Worm (Caenorhabditis elegans): ENCODE results near the gene his-31.

his-31 gene

DNA sequence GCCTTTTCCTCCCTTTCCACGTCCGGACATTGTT, at the start of gene his-31:
Gene his-31 (minus strand): TSS at position 30 of the 34 bp plus-strand sequence.
- TF ChIP-seq unc-62 (GFP tag; optimal IDR thresholded peaks at IDR 0.05), result no peak

- TF ChIP-seq unc-62 (GFP tag; optimal IDR thresholded peaks at IDR 0.05), result no peak
Measured at ce11 chrIV:8382695-8383094, 48.9 kb upstream of the his-31 start, which contains the start of gene D2096.9. TSS of gene D2096.9 (minus strand) at chrIV:8382795.

ce11 chrIV:8380266-8380850, 46.6 kb upstream of the his-31 start:
- no peak for TF ChIP-seq unc-62 (GFP tag; optimal IDR thresholded peaks at IDR 0.05)

ce11 chrIV:8379683-8380082, 45.9 kb upstream of the his-31 start, which contains the start of gene praf-3:
TSS of gene praf-3 (plus strand) at chrIV:8379983.
- no peak for TF ChIP-seq unc-62 (GFP tag; optimal IDR thresholded peaks at IDR 0.05)

ce11 chrIV:8379278-8379677, 45.5 kb upstream of the his-31 start, which contains the start of gene nap-1:
TSS of gene nap-1 (minus strand) at chrIV:8379319.
- no peak for TF ChIP-seq unc-62 (GFP tag; optimal IDR thresholded peaks at IDR 0.05)

DNA sequence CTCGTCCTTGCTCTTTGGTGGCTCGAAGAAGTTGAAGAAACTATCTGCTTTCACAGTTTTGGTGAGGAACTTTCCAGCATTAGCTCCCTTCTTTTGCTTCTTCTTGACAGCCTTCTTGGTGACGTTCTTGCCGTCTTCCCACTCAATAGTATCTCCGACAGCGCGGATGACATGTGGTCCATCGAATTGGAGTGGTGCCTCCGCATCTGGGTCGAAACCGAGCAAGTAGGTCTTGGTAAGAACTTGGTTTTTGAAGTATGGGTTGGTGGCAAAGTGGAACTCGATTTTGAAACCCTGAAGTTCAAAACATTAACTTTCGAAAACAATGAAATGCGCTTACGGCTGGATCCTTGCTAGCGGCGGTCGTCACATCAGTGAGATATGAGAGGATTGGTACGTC, 44.5 kb upstream of the his-31 start:
- no peak for TF ChIP-seq unc-62 (GFP tag; optimal IDR thresholded peaks at IDR 0.05)

ce11 chrIV:8377501-8377900, 43.7 kb upstream of the his-31 start, which contains the start of gene D2096.7:
TSS of gene D2096.7 (minus strand) at chrIV:8377630.
- no peak for TF ChIP-seq unc-62 (GFP tag; optimal IDR thresholded peaks at IDR 0.05)

DNA sequence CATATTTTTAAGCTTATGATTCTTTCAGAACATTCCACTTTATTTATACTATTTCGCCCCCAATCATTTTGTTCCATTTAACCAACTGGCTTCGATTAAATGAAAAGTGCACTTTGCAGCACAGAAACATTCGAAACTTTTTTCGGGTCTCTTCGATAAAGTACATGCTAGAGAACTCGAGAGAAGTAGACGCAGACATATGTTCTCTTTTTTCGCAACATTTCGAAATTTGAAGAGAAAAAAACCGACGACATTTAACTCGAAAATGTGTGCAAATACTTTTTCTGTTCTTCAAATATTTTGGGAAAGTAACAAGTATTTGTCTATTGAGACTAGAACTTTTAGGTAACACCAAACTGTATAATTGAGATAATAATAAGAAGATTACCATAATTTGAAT, 43.1 kb upstream of the his-31 start:
- no peak for TF ChIP-seq unc-62 (GFP tag; optimal IDR thresholded peaks at IDR 0.05)

- no peak for TF ChIP-seq unc-62 (GFP tag; optimal IDR thresholded peaks at IDR 0.05)
Measured at ce11 chrIV:8375381-8375780, 41.6 kb upstream of the his-31 start.

DNA sequence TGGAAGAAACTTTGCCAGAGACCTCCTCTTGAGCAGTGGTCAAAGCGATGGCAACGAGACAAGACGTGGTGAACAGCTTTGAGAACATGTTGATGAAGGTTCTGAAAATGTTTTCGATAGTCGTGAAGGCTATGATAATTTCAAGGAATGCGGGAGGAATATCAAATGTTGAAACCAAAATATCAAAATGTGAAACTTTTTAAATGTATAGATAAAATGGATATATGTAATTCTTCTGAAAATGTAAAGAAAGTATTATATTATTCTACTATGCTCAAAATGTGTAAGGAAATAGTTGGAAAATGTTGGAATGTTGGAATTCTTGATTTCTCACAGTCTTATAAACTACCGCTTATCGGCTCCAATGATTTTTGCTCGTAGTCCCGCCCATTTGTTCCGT, 35.4 kb upstream of the his-31 start, which contains the start of gene D2096.6:
Gene D2096.6 (minus strand): TSS at position 101 of the 400 bp plus-strand sequence.
- no peak for TF ChIP-seq unc-62 (GFP tag; optimal IDR thresholded peaks at IDR 0.05)

- no peak for TF ChIP-seq unc-62 (GFP tag; optimal IDR thresholded peaks at IDR 0.05)
Measured at ce11 chrIV:8367887-8368286, 34.1 kb upstream of the his-31 start.

ce11 chrIV:8366295-8366694, 32.5 kb upstream of the his-31 start, which contains the start of gene aagr-1:
TSS of gene aagr-1 (plus strand) at chrIV:8366521.
- TF ChIP-seq unc-62 (GFP tag; optimal IDR thresholded peaks at IDR 0.05), result no peak

DNA sequence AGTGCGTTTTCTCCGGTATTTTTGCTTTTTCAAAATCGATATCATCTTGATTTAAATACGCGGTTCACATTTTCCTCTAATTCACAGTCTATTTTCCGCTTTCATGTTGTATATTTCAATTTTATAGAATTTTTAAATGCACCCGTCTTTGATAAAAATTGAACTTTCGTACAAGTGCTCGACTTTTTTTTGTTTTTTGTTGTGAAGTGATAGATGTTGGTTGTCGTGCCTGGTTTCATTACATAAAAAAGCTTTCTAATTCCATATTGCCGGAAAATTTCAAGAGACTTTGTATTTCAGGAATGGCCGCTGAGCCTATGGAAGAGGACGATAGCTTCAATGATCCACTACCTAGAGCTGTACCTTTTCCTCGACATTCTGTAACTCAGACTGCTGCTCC, 29.4 kb upstream of the his-31 start, which contains the start of gene D2096.12:
Gene D2096.12 (plus strand): TSS at position 301 of the 400 bp plus-strand sequence.
- no peak for TF ChIP-seq unc-62 (GFP tag; optimal IDR thresholded peaks at IDR 0.05)

DNA sequence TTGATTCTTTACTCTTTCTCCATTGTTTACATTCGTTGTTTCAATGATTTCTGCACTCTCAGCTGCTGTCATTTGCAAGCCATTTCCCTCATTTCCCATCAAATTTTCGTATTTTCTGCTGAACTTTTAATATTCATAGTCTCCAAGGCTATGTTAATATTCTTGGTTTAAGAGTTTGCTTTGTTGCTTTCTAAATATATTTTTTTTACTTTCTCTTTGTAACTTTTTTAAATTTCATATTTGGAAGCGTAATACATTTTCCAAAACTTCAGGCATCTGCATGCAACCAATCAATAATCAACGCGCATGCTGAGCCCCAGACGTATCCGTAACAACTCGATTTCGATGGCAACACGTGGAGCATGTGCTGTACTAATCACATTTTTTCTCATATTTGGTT, 27.0 kb upstream of the his-31 start, which contains the start of gene sqv-1:
Gene sqv-1 (plus strand): TSS at position 301 of the 400 bp plus-strand sequence.
- no peak for TF ChIP-seq unc-62 (GFP tag; optimal IDR thresholded peaks at IDR 0.05)

ce11 chrIV:8359716-8360407, 26.1 kb upstream of the his-31 start, which contains the start of gene D2096.5:
TSS of gene D2096.5 (minus strand) at chrIV:8359766.
- no peak for TF ChIP-seq unc-62 (GFP tag; optimal IDR thresholded peaks at IDR 0.05)

- TF ChIP-seq unc-62 (GFP tag; optimal IDR thresholded peaks at IDR 0.05), result no peak
Measured at ce11 chrIV:8358492-8358891, 24.7 kb upstream of the his-31 start, which contains the start of gene D2096.13. TSS of gene D2096.13 (minus strand) at chrIV:8358592.

- no peak for TF ChIP-seq unc-62 (GFP tag; optimal IDR thresholded peaks at IDR 0.05)
Measured at ce11 chrIV:8357299-8357698, 23.5 kb upstream of the his-31 start.

Data from whole organism, dauer.